Worm (Caenorhabditis elegans) whole organism, midembryonic: ENCODE measurements around the gene clec-62.

Experiments used
- T22C8.4 ChIP-seq: fragments of 200-800 bp; sonication (Bioruptor generic); IDR thresholded peaks from 2 replicates; pipeline ENCODE4 v1.3.6; 2022; ENCODE audit warnings: missing genetic modification characterization, missing compliant biosample characterization
- cog-1 ChIP-seq: sonication (generic microtip); optimal IDR thresholded peaks from 2 replicates; lab custom pipeline; 2016; ENCODE audit warnings: missing genetic modification characterization, missing compliant biosample characterization
- flt-1 ChIP-seq: fragments of 200-800 bp; sonication (Bioruptor generic); IDR thresholded peaks from 2 replicates; pipeline ENCODE4 v1.3.6; 2022; ENCODE audit warnings: missing genetic modification characterization, missing compliant biosample characterization
- klf-2 ChIP-seq: fragments of 200-800 bp; sonication (Bioruptor generic); conservative IDR thresholded peaks from 2 replicates; pipeline ENCODE4 v1.3.6; 2022; ENCODE audit warnings: missing genetic modification reagents, missing genetic modification characterization, missing compliant biosample characterization
- med-1 ChIP-seq: sonication (generic microtip); optimal IDR thresholded peaks from 2 replicates; lab custom pipeline; 2017; ENCODE audit warnings: missing genetic modification characterization, mild to moderate bottlenecking, missing compliant biosample characterization, antibody characterized with exemption, missing genetic modification reagents; ENCODE audit not compliant: insufficient read depth
- ref-1 ChIP-seq: fragments of 200-800 bp; sonication (Bioruptor generic); conservative IDR thresholded peaks from 2 replicates; pipeline ENCODE4 v1.3.6; 2022; ENCODE audit warnings: missing genetic modification reagents, missing genetic modification characterization, missing compliant biosample characterization
- tab-1 ChIP-seq: fragments of 200-800 bp; sonication (Bioruptor generic); IDR thresholded peaks from 2 replicates; pipeline ENCODE4 v1.3.6; 2022; ENCODE audit warnings: missing genetic modification characterization, missing compliant biosample characterization
- ztf-23 ChIP-seq: fragments of 200-800 bp; sonication (Bioruptor generic); IDR thresholded peaks from 2 replicates; pipeline ENCODE4 v1.3.6; 2022; ENCODE audit warnings: missing genetic modification reagents, missing genetic modification characterization, missing compliant biosample characterization
- ztf-29 ChIP-seq: fragments of 200-800 bp; sonication (Bioruptor generic); IDR thresholded peaks from 2 replicates; pipeline ENCODE4 v1.3.6; 2022; ENCODE audit warnings: missing genetic modification reagents, missing genetic modification characterization, missing compliant biosample characterization

DNA sequence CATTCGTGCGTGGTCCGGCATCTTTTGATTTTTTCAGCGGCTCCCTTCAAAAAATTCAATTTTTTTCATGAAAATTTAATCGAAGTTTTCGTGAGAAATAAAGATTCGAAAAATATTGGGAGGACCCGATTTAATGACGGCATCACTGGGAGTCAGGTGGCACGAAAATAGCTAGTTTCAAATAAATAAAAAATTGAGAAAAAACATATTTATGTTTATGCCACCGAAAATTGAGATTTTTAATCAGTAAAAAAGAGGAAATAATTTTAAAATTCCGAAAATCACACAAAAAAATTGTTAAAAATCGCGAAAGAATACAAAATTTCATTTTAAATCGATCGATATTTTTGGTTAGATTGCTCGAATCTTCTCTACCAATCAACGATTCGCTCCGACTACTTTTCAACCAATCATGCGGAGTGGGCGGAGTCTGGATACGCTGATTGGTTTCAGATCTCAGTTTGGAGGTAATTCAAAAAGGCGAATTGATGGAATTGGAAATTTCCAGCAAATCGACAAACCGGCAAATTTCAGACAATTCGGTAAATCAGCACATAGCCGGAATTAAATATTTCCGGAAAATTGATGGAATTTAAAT is 16.8 kb downstream of the clec-62 start, which contains the start of gene gsy-1:
- TF ChIP-seq T22C8.4 (GFP tag; lab: Robert Waterston, UW) (no peak), flt-1 (GFP tag; lab: Robert Waterston, UW) (no peak), ztf-23 (no peak), med-1 (GFP tag; lab: Kevin White, UChicago) (no peak), tab-1 (GFP tag; lab: Robert Waterston, UW) (no peak), ref-1 (no peak), cog-1 (tag; lab: Kevin White, UChicago) (no peak), klf-2 (GFP tag; lab: Robert Waterston, UW) (no peak), ztf-29 (GFP tag; lab: Robert Waterston, UW) (no peak)
